Worm (Caenorhabditis elegans): ENCODE results near the gene nhr-100.

nhr-100 gene

DNA sequence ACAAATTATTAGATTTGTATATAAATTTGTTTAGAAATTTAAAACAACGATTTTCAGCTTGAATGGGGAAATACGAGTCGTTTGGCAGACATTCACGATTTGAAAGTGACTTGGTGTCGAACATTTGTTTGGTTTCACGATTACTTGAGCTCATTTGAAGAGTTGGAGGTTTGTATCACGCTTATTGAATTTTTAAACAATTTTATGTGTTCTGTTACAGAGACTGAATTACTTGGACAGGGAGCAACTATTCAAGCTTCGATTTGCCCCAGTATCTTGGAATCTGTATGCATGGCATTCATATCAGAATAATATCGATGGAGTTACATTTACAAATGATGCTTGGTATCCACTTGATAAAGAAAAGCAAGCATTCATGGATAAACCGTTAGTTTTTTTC, 1.3 kb upstream of the nhr-100 start:
- TF ChIP-seq ztf-4 (tag; optimal IDR thresholded peaks at IDR 0.05) (no peak), R02D3.7 (tag; optimal IDR thresholded peaks at IDR 0.05) (no peak), zag-1 (tag; optimal IDR thresholded peaks at IDR 0.05) (no peak), lin-11 (tag; optimal IDR thresholded peaks at IDR 0.05) (no peak), ztf-11 (tag; optimal IDR thresholded peaks at IDR 0.05) (no peak), egl-27 (tag; optimal IDR thresholded peaks at IDR 0.05) (no peak), nhr-10 (tag; optimal IDR thresholded peaks at IDR 0.05) (no peak), lin-39 (tag; optimal IDR thresholded peaks at IDR 0.05) (no peak), lsy-2 (tag; optimal IDR thresholded peaks at IDR 0.05) (no peak), peb-1 (tag; optimal IDR thresholded peaks at IDR 0.05) (no peak), unc-55 (GFP tag; optimal IDR thresholded peaks at IDR 0.05) (no peak), blmp-1 (tag; optimal IDR thresholded peaks at IDR 0.05; ENCODE audit: insufficient read depth) (no peak), mbf-1 (tag; optimal IDR thresholded peaks at IDR 0.05) (no peak), nhr-129 (tag; optimal IDR thresholded peaks at IDR 0.05) (no peak), nhr-11 (tag; optimal IDR thresholded peaks at IDR 0.05) (no peak), nhr-21 (tag; optimal IDR thresholded peaks at IDR 0.05) (no peak), nhr-25 (tag; optimal IDR thresholded peaks at IDR 0.05) (no peak)

DNA sequence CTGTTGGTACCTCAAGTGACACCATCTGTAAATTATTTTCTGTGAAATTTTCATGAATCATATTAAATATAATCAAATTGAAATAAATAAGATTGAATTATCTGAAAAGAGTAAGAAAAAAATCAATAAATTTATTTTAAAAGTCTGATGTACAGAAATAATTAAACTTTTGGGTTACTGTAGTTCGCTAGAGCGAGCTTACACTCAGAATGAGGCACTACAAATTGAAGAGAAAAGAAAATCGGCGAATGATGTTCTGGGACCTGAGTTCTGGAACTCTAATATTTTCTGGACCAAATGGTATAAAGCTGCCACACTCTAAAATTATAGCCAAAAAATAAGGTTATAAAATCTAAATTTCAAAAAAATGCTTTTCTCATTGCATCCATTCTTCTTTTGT, 5.4 kb downstream of the nhr-100 start:
- TF ChIP-seq alr-1 (tag; optimal IDR thresholded peaks at IDR 0.05) (no peak), lsy-2 (tag; optimal IDR thresholded peaks at IDR 0.05) (no peak), ceh-16 (tag; optimal IDR thresholded peaks at IDR 0.05) (no peak), skn-1 (tag; optimal IDR thresholded peaks at IDR 0.05) (no peak), nhr-10 (tag; optimal IDR thresholded peaks at IDR 0.05) (no peak), nhr-25 (tag; optimal IDR thresholded peaks at IDR 0.05) (no peak), nhr-77 (tag; optimal IDR thresholded peaks at IDR 0.05) (no peak), lin-39 (tag; optimal IDR thresholded peaks at IDR 0.05) (no peak), lin-11 (tag; optimal IDR thresholded peaks at IDR 0.05) (no peak)

ce11 chrIV:9734861-9735260, 6.4 kb downstream of the nhr-100 start:
- TF ChIP-seq lsy-2 (tag; optimal IDR thresholded peaks at IDR 0.05): peak in 1 of 2 experiments; percentile 3
- TF ChIP-seq ceh-82 (tag; optimal IDR thresholded peaks at IDR 0.05): no peak

DNA sequence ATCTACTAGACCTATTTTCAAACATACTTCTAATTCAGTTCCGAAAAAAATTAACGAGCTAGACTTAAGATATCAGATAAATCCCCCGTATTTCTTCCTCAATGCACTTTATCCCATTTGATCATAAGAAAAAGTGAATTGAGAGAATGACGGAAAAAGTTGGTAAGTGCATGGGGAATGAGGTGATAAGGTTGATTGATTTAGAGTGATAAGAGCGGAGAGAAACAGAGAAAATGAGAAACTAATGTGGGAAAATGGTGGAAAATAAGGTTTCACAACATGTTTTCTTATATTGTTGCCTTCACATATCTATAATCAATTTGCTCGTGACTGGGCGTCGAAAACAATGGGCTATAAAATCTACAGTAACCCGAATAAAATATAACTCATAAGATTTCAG, 7.3 kb downstream of the nhr-100 start:
- no peak for TF ChIP-seq sem-4 (tag; optimal IDR thresholded peaks at IDR 0.05)
- peak; percentile 3 for TF ChIP-seq C34F6.9 (tag; optimal IDR thresholded peaks at IDR 0.05)
- TF ChIP-seq elt-3 (tag; optimal IDR thresholded peaks at IDR 0.05): no peak
- TF ChIP-seq gmeb-1 (tag; optimal IDR thresholded peaks at IDR 0.05): no peak
- TF ChIP-seq ceh-82 (tag; optimal IDR thresholded peaks at IDR 0.05): no peak
- TF ChIP-seq mbf-1 (tag; optimal IDR thresholded peaks at IDR 0.05): no peak
- no peak for TF ChIP-seq dmd-4 (tag; optimal IDR thresholded peaks at IDR 0.05)
- peak; percentile 33 for TF ChIP-seq nhr-129 (tag; optimal IDR thresholded peaks at IDR 0.05)
- TF ChIP-seq zag-1 (tag; optimal IDR thresholded peaks at IDR 0.05): no peak
- no peak for TF ChIP-seq lin-39 (tag; optimal IDR thresholded peaks at IDR 0.05)
- peak; percentile 37 for TF ChIP-seq blmp-1 (tag; optimal IDR thresholded peaks at IDR 0.05; ENCODE audit: insufficient read depth)
- peak; percentile 61 for TF ChIP-seq crh-2 (tag; optimal IDR thresholded peaks at IDR 0.05)
- no peak for TF ChIP-seq R02D3.7 (tag; optimal IDR thresholded peaks at IDR 0.05)
- no peak for TF ChIP-seq nhr-10 (tag; optimal IDR thresholded peaks at IDR 0.05)
- peak; percentile 92 for TF ChIP-seq fos-1 (tag; optimal IDR thresholded peaks at IDR 0.05)
- no peak for TF ChIP-seq nhr-12 (tag; optimal IDR thresholded peaks at IDR 0.05)
- TF ChIP-seq sma-9 (GFP tag; optimal IDR thresholded peaks at IDR 0.05): peak; percentile 67
- TF ChIP-seq sma-9 (tag; optimal IDR thresholded peaks at IDR 0.05): no peak
- TF ChIP-seq mdl-1 (tag; optimal IDR thresholded peaks at IDR 0.05): no peak
- TF ChIP-seq alr-1 (tag; optimal IDR thresholded peaks at IDR 0.05): no peak
- TF ChIP-seq sma-3 (GFP tag; optimal IDR thresholded peaks at IDR 0.05): peak; percentile 3
- TF ChIP-seq skn-1 (tag; optimal IDR thresholded peaks at IDR 0.05): no peak
- TF ChIP-seq F13H6.1 (tag; optimal IDR thresholded peaks at IDR 0.05): no peak
- TF ChIP-seq lsy-2 (tag; optimal IDR thresholded peaks at IDR 0.05): peak in 1 of 2 experiments; percentile 63
- no peak for TF ChIP-seq nhr-21 (tag; optimal IDR thresholded peaks at IDR 0.05)
- TF ChIP-seq snpc-4 (tag; optimal IDR thresholded peaks at IDR 0.05): no peak
- TF ChIP-seq mab-5 (tag; optimal IDR thresholded peaks at IDR 0.05): peak; percentile 31
- no peak for TF ChIP-seq elt-1 (tag; optimal IDR thresholded peaks at IDR 0.05)
- no peak for TF ChIP-seq lin-13 (GFP tag; optimal IDR thresholded peaks at IDR 0.05)
- TF ChIP-seq ZK546.5 (tag; optimal IDR thresholded peaks at IDR 0.05): no peak
- TF ChIP-seq ztf-11 (tag; optimal IDR thresholded peaks at IDR 0.05): no peak

Data from whole organism, L2 larva.